Fruit fly (Drosophila melanogaster) whole organism, embryonic: Measurements from ENCODE around the gene CG42823.
A peak's percentile ranks its signal among the peaks of the same experiment; 100 is the strongest.

Source experiments
- Abd-B ChIP-seq: fragments of 200-800 bp; sonication (Bioruptor generic); optimal IDR thresholded peaks from 2 replicates; lab custom pipeline; 2018; ENCODE audit warnings: missing biosample characterization, mild to moderate bottlenecking, missing genetic modification characterization, moderate library complexity
- CG10274 ChIP-seq: fragments of 200-800 bp; sonication (Bioruptor generic); optimal IDR thresholded peaks from 3 replicates; lab custom pipeline; 2017; ENCODE audit warnings: missing biosample characterization, mild to moderate bottlenecking, missing genetic modification characterization
- CG11456 ChIP-seq: fragments of 200-800 bp; sonication (Bioruptor generic); IDR thresholded peaks from 3 replicates; pipeline ENCODE4 v1.3.6; 2022; ENCODE audit warnings: missing biosample characterization, missing genetic modification characterization
- CG11695 ChIP-seq: fragments of 200-800 bp; sonication (Bioruptor generic); IDR thresholded peaks from 3 replicates; pipeline ENCODE4 v1.3.6; 2022; ENCODE audit warnings: missing biosample characterization, missing genetic modification characterization
- CG14667 ChIP-seq: fragments of 200-800 bp; sonication (Bioruptor generic); IDR thresholded peaks from 2 replicates; pipeline ENCODE4 v1.3.6; 2022; ENCODE audit warnings: missing biosample characterization, missing genetic modification characterization
- CG1647 ChIP-seq: fragments of 200-800 bp; sonication (Bioruptor generic); optimal IDR thresholded peaks from 3 replicates; lab custom pipeline; 2016; ENCODE audit warnings: missing biosample characterization, missing genetic modification characterization
- CG16813 ChIP-seq: fragments of 200-800 bp; sonication (Bioruptor generic); IDR thresholded peaks from 3 replicates; pipeline ENCODE4 v1.3.6; 2022; ENCODE audit warnings: missing biosample characterization, missing genetic modification characterization; ENCODE audit not compliant: partially characterized antibody
- CG17328 ChIP-seq: fragments of 200-800 bp; sonication (Bioruptor generic); IDR thresholded peaks from 2 replicates; pipeline ENCODE4 v1.3.6; 2022; ENCODE audit warnings: missing biosample characterization, missing genetic modification characterization
- CG2120 ChIP-seq: fragments of 200-800 bp; sonication (Bioruptor generic); optimal IDR thresholded peaks from 3 replicates; lab custom pipeline; 2016; ENCODE audit warnings: missing biosample characterization, missing genetic modification characterization
- CG2712 ChIP-seq: fragments of 200-800 bp; optimal IDR thresholded peaks from 3 replicates; lab custom pipeline; 2019; ENCODE audit warnings: missing biosample characterization, mild to moderate bottlenecking, missing genetic modification characterization, moderate library complexity
- CG3281 ChIP-seq: fragments of 200-800 bp; sonication (Bioruptor generic); optimal IDR thresholded peaks from 3 replicates; lab custom pipeline; 2017; ENCODE audit warnings: missing biosample characterization, mild to moderate bottlenecking, missing genetic modification characterization
- CG6272 ChIP-seq: fragments of 200-800 bp; sonication (Bioruptor generic); IDR thresholded peaks from 2 replicates; pipeline ENCODE4 v1.3.6; 2022; ENCODE audit warnings: missing biosample characterization, missing genetic modification characterization
- CG6654 ChIP-seq: fragments of 200-800 bp; sonication (Bioruptor generic); optimal IDR thresholded peaks from 2 replicates; lab custom pipeline; 2017; ENCODE audit warnings: missing biosample characterization, mild to moderate bottlenecking, missing genetic modification characterization
- CG6791 ChIP-seq: fragments of 200-800 bp; sonication (Bioruptor generic); IDR thresholded peaks from 3 replicates; pipeline ENCODE4 v1.3.6; 2022; ENCODE audit warnings: missing biosample characterization, missing genetic modification characterization; ENCODE audit not compliant: partially characterized antibody
- CHES-1-like ChIP-seq: fragments of 200-800 bp; sonication (Bioruptor generic); optimal IDR thresholded peaks from 2 replicates; lab custom pipeline; 2016; ENCODE audit warnings: missing biosample characterization, missing genetic modification characterization
- Chrac-16 ChIP-seq: fragments of 200-800 bp; sonication (Bioruptor generic); optimal IDR thresholded peaks from 3 replicates; lab custom pipeline; 2016; ENCODE audit warnings: missing biosample characterization, missing genetic modification characterization
- CoRest ChIP-seq: fragments of 200-800 bp; sonication (Bioruptor generic); optimal IDR thresholded peaks from 3 replicates; lab custom pipeline; 2018; ENCODE audit warnings: missing biosample characterization, mild to moderate bottlenecking, missing genetic modification characterization, moderate library complexity
- E2f1 ChIP-seq: fragments of 200-800 bp; sonication (Bioruptor generic); IDR thresholded peaks from 2 replicates; pipeline ENCODE4 v1.3.6; 2022; ENCODE audit warnings: missing biosample characterization, missing genetic modification characterization
- Gsc ChIP-seq: fragments of 200-800 bp; sonication (Bioruptor generic); IDR thresholded peaks from 2 replicates; pipeline ENCODE4 v1.3.6; 2022; ENCODE audit warnings: missing biosample characterization, missing genetic modification characterization
- HHEX ChIP-seq: fragments of 200-800 bp; sonication (Bioruptor generic); optimal IDR thresholded peaks from 3 replicates; lab custom pipeline; 2017; ENCODE audit warnings: missing biosample characterization, mild to moderate bottlenecking, missing genetic modification characterization, missing genetic modification reagents
- Mad ChIP-seq: fragments of 200-800 bp; sonication (Bioruptor generic); optimal IDR thresholded peaks from 2 replicates; lab custom pipeline; 2016; ENCODE audit warnings: missing biosample characterization, missing genetic modification characterization
- Oaz ChIP-seq: fragments of 200-800 bp; sonication (Bioruptor generic); IDR thresholded peaks from 2 replicates; pipeline ENCODE4 v1.3.6; 2022; ENCODE audit warnings: missing biosample characterization, missing genetic modification characterization
- Rfx ChIP-seq: fragments of 200-800 bp; sonication (Bioruptor generic); IDR thresholded peaks from 2 replicates; pipeline ENCODE4 v1.3.6; 2022; ENCODE audit warnings: missing biosample characterization, missing genetic modification characterization
- Rx ChIP-seq: fragments of 200-800 bp; sonication (Bioruptor generic); IDR thresholded peaks from 2 replicates; pipeline ENCODE4 v1.3.6; 2022; ENCODE audit warnings: missing biosample characterization, missing genetic modification characterization
- Sox100B ChIP-seq: fragments of 200-800 bp; sonication (Bioruptor generic); optimal IDR thresholded peaks from 3 replicates; lab custom pipeline; 2018; ENCODE audit warnings: missing biosample characterization, mild to moderate bottlenecking, missing genetic modification characterization
- Sox102F ChIP-seq: fragments of 200-800 bp; sonication (Bioruptor generic); optimal IDR thresholded peaks from 2 replicates; lab custom pipeline; 2018; ENCODE audit warnings: missing biosample characterization, mild to moderate bottlenecking, missing genetic modification characterization, moderate library complexity
- Sry-δ ChIP-seq: fragments of 200-800 bp; sonication (Bioruptor generic); optimal IDR thresholded peaks from 2 replicates; lab custom pipeline; 2016; ENCODE audit warnings: missing biosample characterization, missing genetic modification characterization
- al ChIP-seq: fragments of 200-800 bp; sonication (Bioruptor generic); IDR thresholded peaks from 2 replicates; pipeline ENCODE4 v1.3.6; 2022; ENCODE audit warnings: missing biosample characterization, missing genetic modification characterization
- ase ChIP-seq: fragments of 200-800 bp; sonication (Bioruptor generic); IDR thresholded peaks from 3 replicates; pipeline ENCODE4 v1.3.6; 2022; ENCODE audit warnings: missing biosample characterization, missing genetic modification characterization
- bbx ChIP-seq: fragments of 200-800 bp; sonication (Bioruptor generic); IDR thresholded peaks from 2 replicates; pipeline ENCODE4 v1.3.6; 2022; ENCODE audit warnings: missing biosample characterization, missing genetic modification characterization; ENCODE audit not compliant: partially characterized antibody
- cato ChIP-seq: fragments of 200-800 bp; sonication (Bioruptor generic); optimal IDR thresholded peaks from 2 replicates; lab custom pipeline; 2016; ENCODE audit warnings: missing biosample characterization, missing genetic modification characterization, borderline replicate concordance
- dmrt11E ChIP-seq: fragments of 200-800 bp; sonication (Bioruptor generic); optimal IDR thresholded peaks from 3 replicates; lab custom pipeline; 2018; ENCODE audit warnings: missing biosample characterization, mild to moderate bottlenecking, missing genetic modification characterization, moderate library complexity
- gsb ChIP-seq: fragments of 200-800 bp; sonication (Bioruptor generic); IDR thresholded peaks from 2 replicates; pipeline ENCODE4 v1.3.6; 2022; ENCODE audit warnings: missing biosample characterization, missing genetic modification characterization
- gsb-n ChIP-seq: fragments of 200-800 bp; sonication (Bioruptor generic); optimal IDR thresholded peaks from 3 replicates; lab custom pipeline; 2018; ENCODE audit warnings: missing biosample characterization, mild to moderate bottlenecking, missing genetic modification characterization
- hkb ChIP-seq, 2 experiments: fragments of 200-800 bp in 1 of 2; fragments of >200 bp in 1 of 2; sonication (Bioruptor generic) in 1 of 2; IDR thresholded peaks in 1 of 2; optimal IDR thresholded peaks in 1 of 2; 2 replicates each; pipeline versions ENCODE4 v1.3.6 to Lab custom; 2017 to 2022; ENCODE audit warnings: missing biosample characterization in 1 of 2, missing genetic modification characterization in 1 of 2
- lilli ChIP-seq: fragments of 200-800 bp; sonication (Bioruptor generic); optimal IDR thresholded peaks from 3 replicates; lab custom pipeline; 2016; ENCODE audit warnings: missing biosample characterization, missing genetic modification characterization
- luna ChIP-seq: fragments of 200-800 bp; sonication (Bioruptor generic); optimal IDR thresholded peaks from 2 replicates; lab custom pipeline; 2016; ENCODE audit warnings: missing biosample characterization, missing genetic modification characterization
- nerfin-1 ChIP-seq: fragments of 200-800 bp; sonication (Bioruptor generic); optimal IDR thresholded peaks from 3 replicates; lab custom pipeline; 2019; ENCODE audit warnings: missing biosample characterization, mild to moderate bottlenecking, missing genetic modification characterization, moderate library complexity
- pfk ChIP-seq: fragments of 200-800 bp; sonication (Bioruptor generic); optimal IDR thresholded peaks from 2 replicates; lab custom pipeline; 2018; ENCODE audit warnings: missing biosample characterization, mild to moderate bottlenecking, missing genetic modification characterization, moderate library complexity
- salm ChIP-seq: fragments of 200-800 bp; sonication (Bioruptor generic); optimal IDR thresholded peaks from 2 replicates; lab custom pipeline; 2018; ENCODE audit warnings: missing biosample characterization, mild to moderate bottlenecking, missing genetic modification characterization
- sd ChIP-seq: fragments of 200-800 bp; sonication (Bioruptor generic); optimal IDR thresholded peaks from 3 replicates; lab custom pipeline; 2018; ENCODE audit warnings: missing biosample characterization, mild to moderate bottlenecking, missing genetic modification characterization, moderate library complexity
- sna ChIP-seq: fragments of 200-800 bp; sonication (Bioruptor generic); IDR thresholded peaks from 2 replicates; pipeline ENCODE4 v1.3.6; 2022; ENCODE audit warnings: missing biosample characterization, missing genetic modification characterization; ENCODE audit not compliant: partially characterized antibody

The CG42823 gene

dm6 chr3R:17385329-17386019 lies 19.4 kb downstream of the CG42823 start (continued):
- TF ChIP-seq CHES-1-like (GFP tag; lab: Kevin White, UChicago) = peak; percentile 74
- TF ChIP-seq CG2712 = peak; percentile 67
- TF ChIP-seq CG6272 (GFP tag; lab: Robert Waterston, UW) = no peak
- peak; percentile 64 for TF ChIP-seq CG1647 (GFP tag; lab: Kevin White, UChicago)
- peak; percentile 66 for TF ChIP-seq luna (GFP tag; lab: Kevin White, UChicago)
- TF ChIP-seq cato (GFP tag; lab: Kevin White, UChicago) = peak; percentile 13
- no peak for TF ChIP-seq Rx (GFP tag; lab: Robert Waterston, UW)
- TF ChIP-seq Mad = peak; percentile 55
- TF ChIP-seq pfk (GFP tag; lab: Kevin White, UChicago) = peak; percentile 43
- TF ChIP-seq bbx = peak; percentile 29; the same call in 1 of the 2 replicates
- peak; percentile 73 for TF ChIP-seq Chrac-16 (GFP tag; lab: Kevin White, UChicago)
- peak; percentile 33 for TF ChIP-seq Sox100B (GFP tag; lab: Kevin White, UChicago)
- peak; percentile 66 for TF ChIP-seq Sry-δ (GFP tag; lab: Kevin White, UChicago)
- TF ChIP-seq CG11456 = peak; percentile 77; the same call in 2 of the 3 replicates
- no peak for TF ChIP-seq Gsc
- TF ChIP-seq CG6791 (GFP tag; lab: Robert Waterston, UW) = peak; percentile 60; the same call in 1 of the 3 replicates
- TF ChIP-seq CG3281 (GFP tag; lab: Kevin White, UChicago) = peak; percentile 71
- TF ChIP-seq CG16813 (GFP tag; lab: Robert Waterston, UW) = peak; percentile 8; the same call in 1 of the 3 replicates
- TF ChIP-seq Rfx (GFP tag; lab: Robert Waterston, UW) = peak; percentile 70
- TF ChIP-seq Abd-B (GFP tag; lab: Kevin White, UChicago) = no peak
- TF ChIP-seq E2f1 = 0 out of 2 replicates have a peak, but pooled peaks have one; percentile 18
- no peak for TF ChIP-seq CG6654 (GFP tag; lab: Kevin White, UChicago)
- TF ChIP-seq CG2120 = peak; percentile 83
- TF ChIP-seq al = no peak
- TF ChIP-seq salm (tag; lab: Kevin White, UChicago) = no peak
- peak; percentile 18 for TF ChIP-seq CG10274 (GFP tag; lab: Kevin White, UChicago)
- TF ChIP-seq CG14667 (GFP tag; lab: Robert Waterston, UW) = no peak
- peak; percentile 46; the same call in 1 of the 2 replicates for TF ChIP-seq gsb
- peak; percentile 16 for TF ChIP-seq dmrt11E (tag; lab: Kevin White, UChicago)
- peak; percentile 95 for TF ChIP-seq gsb-n (tag; lab: Kevin White, UChicago)
- TF ChIP-seq Oaz (GFP tag; lab: Robert Waterston, UW) = peak; percentile 65
- TF ChIP-seq CG17328 (GFP tag; lab: Robert Waterston, UW) = peak; percentile 7; the same call in 1 of the 2 replicates
- peak; percentile 44 for TF ChIP-seq Sox102F (GFP tag; lab: Kevin White, UChicago)
- TF ChIP-seq CoRest = peak; percentile 69
- TF ChIP-seq HHEX (GFP tag; lab: Kevin White, UChicago) = peak; percentile 23
- TF ChIP-seq sd = peak; percentile 72
- peak; percentile 49 for TF ChIP-seq nerfin-1 (tag; lab: Kevin White, UChicago)
- 0 out of 2 replicates have a peak, but pooled peaks have one; percentile 53 for TF ChIP-seq sna (GFP tag; lab: Robert Waterston, UW)
- peak; percentile 43 for TF ChIP-seq hkb (optimal IDR thresholded peaks at IDR 0.05; lab: Kevin White, UChicago)
- peak; percentile 52; the same call in 1 of the 2 replicates for TF ChIP-seq hkb (GFP tag; IDR thresholded peaks at IDR 0.05; lab: Robert Waterston, UW)
- TF ChIP-seq lilli (GFP tag; lab: Kevin White, UChicago) = peak; percentile 69
- TF ChIP-seq CG11695 (GFP tag; lab: Robert Waterston, UW) = peak; percentile 53; the same call in 2 of the 3 replicates
- no peak for TF ChIP-seq ase (GFP tag; lab: Robert Waterston, UW)
